Worm (Caenorhabditis elegans) whole organism, midembryonic: ENCODE data around the gene zip-12.

ENCODE experiments used
- T22C8.4 ChIP-seq: fragments of 200-800 bp; sonication (Bioruptor generic); IDR thresholded peaks from 2 replicates; pipeline ENCODE4 v1.3.6; 2022; ENCODE audit warnings: missing genetic modification characterization, missing compliant biosample characterization
- cog-1 ChIP-seq: sonication (generic microtip); optimal IDR thresholded peaks from 2 replicates; lab custom pipeline; 2016; ENCODE audit warnings: missing genetic modification characterization, missing compliant biosample characterization
- flt-1 ChIP-seq: fragments of 200-800 bp; sonication (Bioruptor generic); IDR thresholded peaks from 2 replicates; pipeline ENCODE4 v1.3.6; 2022; ENCODE audit warnings: missing genetic modification characterization, missing compliant biosample characterization
- klf-2 ChIP-seq: fragments of 200-800 bp; sonication (Bioruptor generic); conservative IDR thresholded peaks from 2 replicates; pipeline ENCODE4 v1.3.6; 2022; ENCODE audit warnings: missing genetic modification reagents, missing genetic modification characterization, missing compliant biosample characterization
- med-1 ChIP-seq: sonication (generic microtip); optimal IDR thresholded peaks from 2 replicates; lab custom pipeline; 2017; ENCODE audit warnings: missing genetic modification characterization, mild to moderate bottlenecking, missing compliant biosample characterization, antibody characterized with exemption, missing genetic modification reagents; ENCODE audit not compliant: insufficient read depth
- ref-1 ChIP-seq: fragments of 200-800 bp; sonication (Bioruptor generic); conservative IDR thresholded peaks from 2 replicates; pipeline ENCODE4 v1.3.6; 2022; ENCODE audit warnings: missing genetic modification reagents, missing genetic modification characterization, missing compliant biosample characterization
- tab-1 ChIP-seq: fragments of 200-800 bp; sonication (Bioruptor generic); IDR thresholded peaks from 2 replicates; pipeline ENCODE4 v1.3.6; 2022; ENCODE audit warnings: missing genetic modification characterization, missing compliant biosample characterization
- ztf-23 ChIP-seq: fragments of 200-800 bp; sonication (Bioruptor generic); IDR thresholded peaks from 2 replicates; pipeline ENCODE4 v1.3.6; 2022; ENCODE audit warnings: missing genetic modification reagents, missing genetic modification characterization, missing compliant biosample characterization
- ztf-29 ChIP-seq: fragments of 200-800 bp; sonication (Bioruptor generic); IDR thresholded peaks from 2 replicates; pipeline ENCODE4 v1.3.6; 2022; ENCODE audit warnings: missing genetic modification reagents, missing genetic modification characterization, missing compliant biosample characterization

Gene zip-12

ce11 chrIII:12327528-12327997, at the start of gene zip-12, which contains the start of gene Y75B8A.63:
TSS of gene zip-12 (plus strand) at chrIII:12327914.
TSS of gene Y75B8A.63 (plus strand) at chrIII:12327947.
- no peak for TF ChIP-seq flt-1
- no peak for TF ChIP-seq T22C8.4
- no peak for TF ChIP-seq ztf-23 (GFP tag; lab: Robert Waterston, UW)
- TF ChIP-seq cog-1: no peak
- TF ChIP-seq klf-2 (GFP tag; lab: Robert Waterston, UW): no peak
- no peak for TF ChIP-seq ref-1
- no peak for TF ChIP-seq ztf-29 (GFP tag; lab: Robert Waterston, UW)
- TF ChIP-seq tab-1 (GFP tag; lab: Robert Waterston, UW): no peak
- no peak for TF ChIP-seq med-1 (GFP tag; lab: Kevin White, UChicago)

DNA sequence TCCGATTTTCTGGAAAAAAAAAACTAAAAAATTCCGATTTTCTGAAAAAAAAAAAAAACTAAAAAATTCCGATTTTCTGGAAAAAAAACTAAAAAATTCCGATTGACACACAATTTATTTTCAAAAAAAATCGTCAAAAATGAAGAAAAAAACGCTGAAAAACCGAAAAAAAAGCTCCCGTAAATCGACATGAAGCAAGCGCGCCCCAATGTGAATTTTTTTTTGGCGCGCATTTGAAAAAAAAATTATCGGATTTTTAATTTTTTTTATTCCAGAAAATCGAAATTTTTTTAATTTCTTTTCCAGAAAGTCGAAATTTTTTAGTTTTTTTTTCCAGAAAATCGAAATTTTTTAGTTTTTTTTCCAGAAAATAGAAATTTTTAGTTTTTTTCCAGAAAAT, 48.9 kb upstream of the zip-12 start:
- TF ChIP-seq T22C8.4 (no peak), ref-1 (no peak), flt-1 (no peak), cog-1 (no peak), tab-1 (GFP tag; lab: Robert Waterston, UW) (no peak), ztf-23 (GFP tag; lab: Robert Waterston, UW) (no peak), ztf-29 (GFP tag; lab: Robert Waterston, UW) (no peak), med-1 (GFP tag; lab: Kevin White, UChicago) (no peak), klf-2 (GFP tag; lab: Robert Waterston, UW) (no peak)

- no peak for TF ChIP-seq klf-2 (GFP tag; lab: Robert Waterston, UW)
- no peak for TF ChIP-seq ztf-23 (GFP tag; lab: Robert Waterston, UW)
- TF ChIP-seq ref-1: no peak
Observed at ce11 chrIII:12284157-12284556, 43.6 kb upstream of the zip-12 start.

DNA sequence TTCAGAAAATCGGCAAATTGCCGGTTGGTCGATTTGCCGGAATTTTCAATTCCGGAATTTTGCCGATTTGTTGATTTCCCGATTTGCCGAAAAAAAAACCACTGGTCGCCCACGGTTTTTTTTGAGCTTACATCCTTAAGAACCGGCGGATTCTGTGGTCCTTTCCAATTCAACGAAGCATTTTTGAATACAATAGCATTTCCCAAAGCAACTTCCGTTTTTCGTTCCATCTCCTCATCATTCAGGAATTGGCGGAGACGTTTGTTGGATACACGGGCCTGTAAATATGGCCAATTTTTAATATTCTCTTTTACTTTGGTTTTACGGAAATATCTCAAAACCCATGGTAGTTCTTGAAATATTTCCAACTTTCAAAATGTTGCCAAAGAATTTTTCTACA, 35.2 kb upstream of the zip-12 start:
- no peak for TF ChIP-seq flt-1
- no peak for TF ChIP-seq tab-1 (GFP tag; lab: Robert Waterston, UW)

DNA sequence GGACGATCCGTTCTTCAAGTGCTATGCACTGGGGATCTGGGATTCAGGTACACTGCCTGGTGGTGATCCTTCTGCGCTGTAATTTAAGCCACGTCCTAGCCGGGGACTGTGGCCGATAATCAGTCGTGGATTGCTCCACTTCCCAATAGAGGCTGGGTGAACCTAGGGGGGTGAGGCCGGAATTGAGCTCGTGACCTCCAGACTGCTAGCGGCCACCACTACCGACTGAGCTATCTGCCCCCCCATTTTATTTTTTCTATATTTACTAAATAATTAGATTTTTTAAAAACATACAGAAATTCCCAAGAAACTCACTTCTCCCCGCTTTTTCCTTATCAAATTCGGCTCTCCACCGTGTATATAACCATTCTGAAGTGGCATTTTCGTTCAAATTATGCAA, 30.4 kb upstream of the zip-12 start:
- TF ChIP-seq flt-1 (no peak), cog-1 (no peak), klf-2 (GFP tag; lab: Robert Waterston, UW) (no peak), med-1 (GFP tag; lab: Kevin White, UChicago) (no peak)

- TF ChIP-seq ztf-23 (GFP tag; lab: Robert Waterston, UW) (no peak), ztf-29 (GFP tag; lab: Robert Waterston, UW) (no peak), T22C8.4 (no peak), cog-1 (no peak), med-1 (GFP tag; lab: Kevin White, UChicago) (no peak), tab-1 (GFP tag; lab: Robert Waterston, UW) (no peak), flt-1 (no peak), klf-2 (GFP tag; lab: Robert Waterston, UW) (no peak), ref-1 (no peak)
Observed at ce11 chrIII:12299259-12299658, 28.5 kb upstream of the zip-12 start.

DNA sequence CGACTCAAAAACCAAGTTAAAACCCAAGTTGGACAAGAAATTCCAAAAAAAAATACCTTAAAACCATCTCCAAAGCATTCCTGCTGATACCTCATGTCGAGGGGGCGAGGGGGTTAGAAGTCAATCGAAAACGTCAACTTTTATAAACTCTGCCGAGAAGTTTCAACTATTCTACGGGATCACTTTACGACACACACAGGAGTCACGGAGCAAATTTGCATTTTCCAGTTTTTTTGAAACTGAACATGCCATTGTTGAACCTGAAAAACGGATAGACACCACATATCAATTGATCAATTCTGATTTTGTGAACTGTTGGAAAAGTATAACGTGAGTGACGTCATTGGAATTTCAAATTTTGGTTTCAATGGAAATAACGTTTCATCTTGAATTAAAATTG, 24.6 kb upstream of the zip-12 start, which contains the start of gene mrp-8:
Gene mrp-8 (minus strand): TSS at position 101 of the 400 bp plus-strand sequence.
- TF ChIP-seq flt-1: no peak
- no peak for TF ChIP-seq cog-1
- TF ChIP-seq med-1 (GFP tag; lab: Kevin White, UChicago): no peak
- no peak for TF ChIP-seq ztf-23 (GFP tag; lab: Robert Waterston, UW)

DNA sequence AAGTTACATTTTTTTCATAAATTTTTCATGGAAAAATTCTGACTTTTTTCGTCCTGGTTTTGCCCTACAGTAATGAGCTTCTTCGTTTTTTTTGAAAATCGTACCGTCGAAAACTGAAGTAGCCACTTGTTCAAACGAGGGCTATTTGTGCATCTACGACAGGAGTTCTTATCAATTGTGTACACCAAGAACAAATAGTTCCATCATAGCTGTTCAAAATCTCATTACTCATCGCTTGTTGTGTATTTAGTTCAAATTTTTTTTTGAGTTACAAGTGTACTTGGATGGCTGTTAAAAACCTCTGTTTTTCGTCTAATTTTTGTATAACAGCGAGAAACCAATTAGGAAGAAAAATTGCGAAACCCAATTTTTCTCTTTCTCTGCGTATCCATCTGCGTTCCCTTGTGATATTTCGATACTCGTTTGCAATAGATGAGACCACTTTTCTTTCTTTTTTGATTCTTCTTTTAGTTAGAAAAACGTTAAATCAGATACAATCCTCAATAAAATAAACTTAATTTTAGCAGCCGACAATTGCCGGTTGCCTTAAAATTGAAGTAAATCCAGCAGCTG, 22.8 kb upstream of the zip-12 start:
- no peak for TF ChIP-seq ztf-23 (GFP tag; lab: Robert Waterston, UW)
- TF ChIP-seq flt-1: no peak

DNA sequence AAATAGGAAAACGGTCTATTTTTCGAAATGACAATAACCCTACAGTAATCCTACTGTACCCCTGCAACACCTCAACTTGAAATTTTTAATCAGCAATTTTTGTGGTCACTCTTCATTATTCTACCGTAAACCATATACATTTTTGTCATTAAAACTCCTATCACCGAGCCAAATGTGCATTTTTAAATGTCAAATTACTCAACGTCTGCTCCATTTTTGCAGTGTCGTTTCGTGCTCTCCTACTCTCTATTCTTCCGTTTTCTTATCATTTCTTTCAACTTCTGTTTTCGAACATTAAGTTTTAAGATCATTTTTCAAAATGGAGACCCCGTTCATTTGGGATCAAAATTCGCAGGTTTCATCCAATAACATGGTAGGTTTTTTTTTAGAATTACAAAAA, 20.2 kb upstream of the zip-12 start, which contains the start of gene pqn-92:
Gene pqn-92 (plus strand): TSS at position 307 of the 400 bp plus-strand sequence.
- TF ChIP-seq cog-1: no peak
- no peak for TF ChIP-seq klf-2 (GFP tag; lab: Robert Waterston, UW)
- no peak for TF ChIP-seq ref-1
- no peak for TF ChIP-seq med-1 (GFP tag; lab: Kevin White, UChicago)

ce11 chrIII:12312886-12313285, 14.8 kb upstream of the zip-12 start, which contains the start of gene Y75B8A.39:
TSS of gene Y75B8A.39 (plus strand) at chrIII:12313186.
- TF ChIP-seq tab-1 (GFP tag; lab: Robert Waterston, UW) (no peak), ref-1 (no peak), ztf-29 (GFP tag; lab: Robert Waterston, UW) (no peak), klf-2 (GFP tag; lab: Robert Waterston, UW) (no peak), T22C8.4 (no peak), ztf-23 (GFP tag; lab: Robert Waterston, UW) (no peak)

DNA sequence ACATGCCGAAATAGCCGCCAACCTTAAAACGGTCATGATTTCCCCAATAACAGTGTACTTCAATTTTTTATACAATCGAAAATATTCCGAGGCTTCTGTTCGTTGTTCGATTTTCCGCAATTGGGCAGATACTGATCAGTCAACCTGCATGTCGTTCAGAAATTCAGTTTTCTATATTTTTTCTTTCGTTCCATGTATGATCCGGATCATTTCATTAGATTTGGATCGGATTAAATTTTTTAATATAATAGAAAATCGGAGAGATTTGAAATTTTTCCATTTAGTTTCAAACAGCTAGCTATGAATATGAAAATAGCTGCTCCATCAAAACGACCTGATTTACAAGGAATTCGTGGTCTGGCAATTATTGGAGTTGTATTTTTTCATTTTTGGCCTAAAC, 12.5 kb upstream of the zip-12 start, which contains the start of gene Y75B8A.37:
Gene Y75B8A.37 (plus strand): TSS at position 301 of the 400 bp plus-strand sequence.
- TF ChIP-seq cog-1: no peak
- TF ChIP-seq flt-1: no peak
- TF ChIP-seq tab-1 (GFP tag; lab: Robert Waterston, UW): no peak
- TF ChIP-seq ztf-29 (GFP tag; lab: Robert Waterston, UW): no peak
- TF ChIP-seq klf-2 (GFP tag; lab: Robert Waterston, UW): no peak
- TF ChIP-seq ref-1: no peak
- TF ChIP-seq med-1 (GFP tag; lab: Kevin White, UChicago): no peak
- TF ChIP-seq T22C8.4: no peak
